Worm (Caenorhabditis elegans) whole organism, L2 larva: ENCODE data around the gene hlb-1.

Experiments
- alr-1 ChIP-seq: fragments of 150-350 bp; optimal IDR thresholded peaks from 2 replicates; lab custom pipeline; 2014; ENCODE audit warnings: missing biosample characterization, missing genetic modification characterization
- aly-2 ChIP-seq: fragments of 150-350 bp; optimal IDR thresholded peaks from 2 replicates; lab custom pipeline; 2014; ENCODE audit warnings: missing biosample characterization, missing genetic modification characterization
- egl-27 ChIP-seq: sonication (generic microtip); optimal IDR thresholded peaks from 3 replicates; lab custom pipeline; 2017; ENCODE audit warnings: missing biosample characterization, missing genetic modification reagents, missing genetic modification characterization
- fos-1 ChIP-seq: fragments of 150-350 bp; optimal IDR thresholded peaks from 2 replicates; lab custom pipeline; 2014; ENCODE audit warnings: missing biosample characterization, missing genetic modification characterization
- mab-5 ChIP-seq: fragments of 150-350 bp; optimal IDR thresholded peaks from 2 replicates; lab custom pipeline; 2014; ENCODE audit warnings: missing biosample characterization, missing genetic modification characterization
- mbf-1 ChIP-seq: sonication (generic microtip); optimal IDR thresholded peaks from 2 replicates; lab custom pipeline; 2017; ENCODE audit warnings: missing biosample characterization, missing genetic modification characterization
- nhr-11 ChIP-seq: fragments of 150-350 bp; optimal IDR thresholded peaks from 2 replicates; lab custom pipeline; 2014; ENCODE audit warnings: missing biosample characterization, missing genetic modification characterization
- nhr-12 ChIP-seq: fragments of 150-350 bp; optimal IDR thresholded peaks from 2 replicates; lab custom pipeline; 2014; ENCODE audit warnings: missing biosample characterization, missing genetic modification characterization
- nhr-129 ChIP-seq: fragments of 150-350 bp; optimal IDR thresholded peaks from 2 replicates; lab custom pipeline; 2014; ENCODE audit warnings: missing biosample characterization, missing genetic modification characterization
- nhr-25 ChIP-seq: fragments of 150-350 bp; sonication (generic microtip); optimal IDR thresholded peaks from 3 replicates; lab custom pipeline; 2014; ENCODE audit warnings: missing biosample characterization, missing genetic modification characterization
- skn-1 ChIP-seq: sonication (generic microtip); optimal IDR thresholded peaks from 2 replicates; lab custom pipeline; 2017; ENCODE audit warnings: missing biosample characterization, missing genetic modification characterization
- snpc-4 ChIP-seq: fragments of 150-350 bp; optimal IDR thresholded peaks from 2 replicates; lab custom pipeline; 2014; ENCODE audit warnings: missing biosample characterization, missing genetic modification characterization
- ztf-4 ChIP-seq: fragments of 150-350 bp; optimal IDR thresholded peaks from 2 replicates; lab custom pipeline; 2014; ENCODE audit warnings: missing biosample characterization, missing genetic modification characterization

- TF ChIP-seq nhr-12 (tag; lab: Kevin White, UChicago), result no peak
- TF ChIP-seq nhr-129, result no peak
- TF ChIP-seq fos-1 (tag; lab: Kevin White, UChicago), result no peak
- no peak for TF ChIP-seq snpc-4 (tag; lab: Kevin White, UChicago)
- TF ChIP-seq nhr-11, result no peak
- TF ChIP-seq ztf-4 (tag; lab: Kevin White, UChicago), result no peak
- no peak for TF ChIP-seq egl-27 (tag; lab: Kevin White, UChicago)
- TF ChIP-seq alr-1, result no peak
- no peak for TF ChIP-seq nhr-25 (tag; lab: Kevin White, UChicago)
- TF ChIP-seq aly-2, result no peak
- no peak for TF ChIP-seq skn-1 (tag; lab: Kevin White, UChicago)
- TF ChIP-seq mab-5 (tag; lab: Kevin White, UChicago), result no peak
- no peak for TF ChIP-seq mbf-1 (tag; lab: Kevin White, UChicago)
These were observed 43.5 kb upstream of the hlb-1 start, which contains the start of gene meg-2 for ce11 chrX:13926029-13926428.
